Fruit fly (Drosophila melanogaster): ENCODE data around the gene iPLA2-VIA.

The iPLA2-VIA gene

DNA sequence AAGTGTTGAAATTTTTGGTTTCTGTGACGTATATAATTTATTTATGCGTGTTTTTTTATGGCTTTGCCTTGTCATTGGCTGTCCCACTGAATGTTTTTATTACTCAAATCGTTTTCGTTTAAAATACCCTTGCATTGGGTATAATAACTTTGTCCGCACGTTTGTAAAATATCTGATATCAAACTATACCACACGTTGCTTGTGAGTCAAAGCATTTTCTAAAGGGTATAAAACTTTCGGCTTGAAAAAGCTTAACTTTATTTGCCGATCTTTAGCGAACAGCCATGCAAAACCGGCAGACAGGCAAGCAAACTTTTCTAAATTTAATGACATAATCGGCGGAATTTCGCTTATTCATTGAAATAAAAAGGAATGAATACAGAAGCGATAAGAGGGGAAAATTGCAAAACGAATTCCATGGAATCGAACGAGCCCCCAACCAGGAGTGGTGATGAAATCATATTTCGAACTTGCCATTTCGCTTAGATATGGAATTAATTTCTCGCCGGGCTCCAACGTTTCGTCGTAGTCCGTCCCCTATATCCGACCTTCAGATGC lies 16.6 kb downstream of the iPLA2-VIA start:
- no peak for TF ChIP-seq h (optimal IDR thresholded peaks at IDR 0.05)
- no peak for TF ChIP-seq ttk (optimal IDR thresholded peaks at IDR 0.05)
- TF ChIP-seq psq (optimal IDR thresholded peaks at IDR 0.05), result no peak
- no peak for TF ChIP-seq Myc (optimal IDR thresholded peaks at IDR 0.05)
- no peak for TF ChIP-seq Sin3A (optimal IDR thresholded peaks at IDR 0.05)
- TF ChIP-seq insv (optimal IDR thresholded peaks at IDR 0.05), result no peak

DNA sequence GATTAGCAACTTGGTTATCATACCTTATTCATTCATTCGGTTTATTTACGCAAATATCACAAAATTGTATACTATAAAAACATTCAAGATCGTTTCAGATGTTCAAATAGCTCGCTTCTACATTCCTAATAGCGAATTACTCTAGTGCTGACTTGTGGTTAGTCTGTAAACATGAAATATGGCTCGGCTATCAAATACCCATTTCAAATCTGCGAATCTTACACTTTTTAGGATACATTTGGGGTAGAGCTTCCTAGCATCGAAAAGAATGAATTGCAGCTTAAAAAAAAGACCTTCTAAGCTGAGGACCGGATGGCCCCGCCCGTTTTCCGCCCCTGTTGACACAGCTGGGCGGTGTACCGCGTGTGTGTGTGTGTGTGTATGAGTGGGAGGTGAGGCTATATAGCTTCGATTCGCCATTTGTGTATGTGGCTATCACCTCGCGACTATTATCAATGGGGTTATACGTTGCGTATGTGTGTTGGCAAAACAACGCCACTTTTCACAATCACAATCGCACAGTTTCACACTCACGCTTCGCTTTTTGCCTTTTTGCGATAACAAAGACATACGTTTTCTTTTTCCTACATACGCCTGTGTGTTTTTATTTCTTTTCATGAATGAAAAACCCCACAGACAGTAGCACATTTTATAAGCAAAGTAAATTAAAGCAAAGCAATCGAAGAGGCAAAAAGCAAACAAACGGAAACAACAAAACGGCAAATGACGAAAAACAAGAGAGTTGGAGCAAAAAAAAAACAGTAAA lies 17.4 kb downstream of the iPLA2-VIA start:
- TF ChIP-seq psq (optimal IDR thresholded peaks at IDR 0.05) (no peak), ttk (optimal IDR thresholded peaks at IDR 0.05) (no peak), Myc (optimal IDR thresholded peaks at IDR 0.05) (no peak), insv (optimal IDR thresholded peaks at IDR 0.05) (no peak), Sin3A (optimal IDR thresholded peaks at IDR 0.05) (no peak), h (optimal IDR thresholded peaks at IDR 0.05) (no peak)

DNA sequence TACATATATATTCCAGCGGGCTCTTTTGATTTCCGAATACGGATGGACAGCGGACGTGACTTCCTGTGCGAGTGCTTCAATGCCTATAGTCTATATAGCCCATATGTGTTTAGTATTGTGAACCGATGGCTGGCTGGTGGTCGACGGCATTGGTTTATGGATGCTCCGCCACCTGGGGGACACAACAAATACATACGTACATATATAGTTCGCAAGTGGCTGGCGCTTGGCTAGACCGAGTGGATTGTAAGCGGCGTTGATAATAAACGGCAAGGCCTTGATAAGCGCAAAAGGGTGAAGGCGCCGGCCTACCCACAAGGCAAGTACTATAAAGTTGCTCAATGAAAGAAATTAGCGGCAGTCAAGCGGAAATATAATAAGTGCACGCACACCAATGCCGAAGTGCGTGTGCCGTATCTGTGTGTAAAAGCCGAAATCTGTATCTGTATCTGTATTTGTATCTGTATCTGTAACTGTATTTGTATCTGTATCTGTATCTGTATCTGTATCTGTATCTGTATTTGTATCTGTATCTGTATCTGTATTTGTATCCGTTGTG lies 18.1 kb downstream of the iPLA2-VIA start:
- no peak for TF ChIP-seq Sin3A (optimal IDR thresholded peaks at IDR 0.05)
- TF ChIP-seq insv (optimal IDR thresholded peaks at IDR 0.05), result no peak
- no peak for TF ChIP-seq ttk (optimal IDR thresholded peaks at IDR 0.05)
- no peak for TF ChIP-seq Myc (optimal IDR thresholded peaks at IDR 0.05)
- no peak for TF ChIP-seq psq (optimal IDR thresholded peaks at IDR 0.05)
- TF ChIP-seq h (optimal IDR thresholded peaks at IDR 0.05), result no peak

DNA sequence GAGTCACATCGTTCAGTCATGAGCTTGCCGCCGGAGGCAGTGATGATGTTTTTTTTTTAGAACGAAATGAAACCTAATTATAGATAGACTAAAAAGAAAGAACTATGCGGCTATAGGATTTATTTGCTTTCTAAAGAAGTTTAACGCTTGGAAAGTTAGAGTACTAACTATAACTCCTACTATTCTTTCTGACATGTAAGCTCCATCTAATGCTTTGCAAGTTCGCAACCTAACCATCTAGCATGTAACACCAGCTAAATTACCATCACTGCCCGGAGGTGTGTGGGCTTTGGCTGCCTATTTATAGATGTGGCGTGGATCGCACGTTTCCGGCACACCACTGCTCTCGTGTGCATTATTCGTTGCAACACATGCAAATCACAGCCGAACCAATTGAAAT lies 22.1 kb downstream of the iPLA2-VIA start:
- TF ChIP-seq Sin3A (optimal IDR thresholded peaks at IDR 0.05) (no peak), h (optimal IDR thresholded peaks at IDR 0.05) (no peak), psq (optimal IDR thresholded peaks at IDR 0.05) (no peak), Myc (optimal IDR thresholded peaks at IDR 0.05) (no peak), ttk (optimal IDR thresholded peaks at IDR 0.05) (no peak), insv (optimal IDR thresholded peaks at IDR 0.05) (no peak)

DNA sequence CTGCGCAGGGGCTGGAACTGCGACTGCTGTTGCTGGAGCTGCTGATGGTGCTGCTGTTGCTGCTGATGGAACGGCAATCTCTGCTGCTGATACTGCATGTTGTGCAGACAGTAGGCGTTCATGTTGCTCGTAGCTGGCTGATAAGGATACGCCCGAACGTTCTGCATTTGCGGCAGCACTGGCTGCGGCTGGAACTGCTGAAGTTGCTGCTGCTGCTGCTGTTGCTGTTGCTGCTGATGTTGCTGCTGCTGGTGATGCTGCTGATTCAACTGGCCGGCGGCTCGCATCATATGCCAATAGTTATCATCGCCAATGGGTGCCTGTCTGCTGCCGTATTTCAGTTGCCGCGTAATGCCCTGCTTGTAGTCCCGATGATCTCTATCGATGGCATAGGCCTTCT lies 23.4 kb downstream of the iPLA2-VIA start:
- no peak for TF ChIP-seq Myc (optimal IDR thresholded peaks at IDR 0.05)
- no peak for TF ChIP-seq h (optimal IDR thresholded peaks at IDR 0.05)
- no peak for TF ChIP-seq ttk (optimal IDR thresholded peaks at IDR 0.05)
- TF ChIP-seq Sin3A (optimal IDR thresholded peaks at IDR 0.05), result no peak
- no peak for TF ChIP-seq insv (optimal IDR thresholded peaks at IDR 0.05)
- TF ChIP-seq psq (optimal IDR thresholded peaks at IDR 0.05), result no peak

DNA sequence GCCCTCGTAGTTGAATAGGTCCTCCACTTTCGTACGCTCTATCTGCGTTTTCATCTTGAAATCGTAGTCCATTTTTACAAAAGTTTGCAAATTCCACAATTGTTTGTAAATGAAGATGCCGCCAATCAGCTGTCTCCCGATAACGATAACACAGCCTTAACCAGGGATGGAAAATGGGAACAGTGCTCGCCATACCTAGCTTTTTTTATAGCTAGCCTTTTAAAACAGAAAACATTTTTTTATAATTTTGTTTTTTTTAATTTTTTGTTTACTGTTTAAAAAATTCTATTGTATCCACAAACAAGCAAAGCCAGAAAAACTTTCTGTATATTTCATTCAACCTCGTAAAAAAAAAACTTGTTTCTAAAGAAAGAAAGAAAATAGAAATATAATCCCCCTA lies 25.6 kb downstream of the iPLA2-VIA start, which contains the start of gene Cdk8:
Gene Cdk8 (minus strand): TSS at position 137 of the 400 bp plus-strand sequence.
- TF ChIP-seq psq (optimal IDR thresholded peaks at IDR 0.05), result no peak
- TF ChIP-seq ttk (optimal IDR thresholded peaks at IDR 0.05), result no peak
- TF ChIP-seq Myc (optimal IDR thresholded peaks at IDR 0.05), result no peak
- no peak for TF ChIP-seq insv (optimal IDR thresholded peaks at IDR 0.05)
- no peak for TF ChIP-seq h (optimal IDR thresholded peaks at IDR 0.05)
- TF ChIP-seq Sin3A (optimal IDR thresholded peaks at IDR 0.05), result no peak

DNA sequence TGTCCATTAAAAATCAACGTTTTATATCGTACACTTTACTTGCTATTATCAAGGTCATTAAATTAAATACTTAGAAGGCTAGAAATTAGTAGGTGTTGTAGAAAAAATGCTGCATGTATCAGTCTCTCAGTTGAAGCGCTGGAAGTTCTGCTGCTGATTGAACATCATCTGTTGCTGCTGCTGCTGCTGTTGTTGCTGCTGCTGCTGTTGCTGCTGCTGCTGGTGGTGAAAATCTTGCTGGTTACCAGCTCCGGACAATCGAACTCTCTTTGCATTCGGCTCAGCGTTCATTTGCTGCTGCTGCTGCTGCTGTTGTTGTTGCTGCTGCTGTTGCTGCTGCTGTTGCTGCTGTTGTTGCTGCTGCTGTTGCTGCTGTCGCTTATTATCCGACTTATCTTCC lies 27.1 kb downstream of the iPLA2-VIA start:
- TF ChIP-seq ttk (optimal IDR thresholded peaks at IDR 0.05), result no peak
- TF ChIP-seq h (optimal IDR thresholded peaks at IDR 0.05), result no peak
- TF ChIP-seq insv (optimal IDR thresholded peaks at IDR 0.05), result no peak
- TF ChIP-seq Myc (optimal IDR thresholded peaks at IDR 0.05), result no peak
- TF ChIP-seq Sin3A (optimal IDR thresholded peaks at IDR 0.05), result no peak
- no peak for TF ChIP-seq psq (optimal IDR thresholded peaks at IDR 0.05)

DNA sequence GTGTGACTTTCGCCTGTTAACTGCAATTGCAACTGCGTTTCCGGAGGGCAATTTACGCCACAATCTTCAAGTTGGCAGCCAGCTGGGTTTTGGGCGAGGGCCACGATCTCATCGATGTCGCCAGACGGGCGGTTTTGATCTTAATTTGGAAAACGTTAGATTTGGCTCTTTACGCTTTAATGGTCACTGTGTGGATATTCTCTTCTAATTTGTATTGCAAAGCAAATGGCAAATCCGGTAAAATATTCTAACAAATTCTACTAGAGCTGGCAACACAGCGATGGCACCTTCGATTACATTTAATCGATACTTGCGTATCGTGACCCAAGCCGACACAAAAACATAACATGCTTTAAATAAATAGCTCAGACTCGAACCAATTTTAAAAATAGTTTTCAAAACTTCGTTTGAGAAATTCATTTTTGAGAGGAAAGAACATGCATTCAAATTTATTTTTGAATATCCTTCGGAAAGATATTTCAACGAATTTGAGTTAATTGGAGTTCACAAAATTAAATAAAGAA lies 27.6 kb downstream of the iPLA2-VIA start, which contains the start of gene I-2:
Gene I-2 (minus strand): TSS at position 282 of the 524 bp plus-strand sequence.
- TF ChIP-seq insv (optimal IDR thresholded peaks at IDR 0.05) (no peak), Myc (optimal IDR thresholded peaks at IDR 0.05) (no peak), psq (optimal IDR thresholded peaks at IDR 0.05) (no peak), Sin3A (optimal IDR thresholded peaks at IDR 0.05) (no peak)

DNA sequence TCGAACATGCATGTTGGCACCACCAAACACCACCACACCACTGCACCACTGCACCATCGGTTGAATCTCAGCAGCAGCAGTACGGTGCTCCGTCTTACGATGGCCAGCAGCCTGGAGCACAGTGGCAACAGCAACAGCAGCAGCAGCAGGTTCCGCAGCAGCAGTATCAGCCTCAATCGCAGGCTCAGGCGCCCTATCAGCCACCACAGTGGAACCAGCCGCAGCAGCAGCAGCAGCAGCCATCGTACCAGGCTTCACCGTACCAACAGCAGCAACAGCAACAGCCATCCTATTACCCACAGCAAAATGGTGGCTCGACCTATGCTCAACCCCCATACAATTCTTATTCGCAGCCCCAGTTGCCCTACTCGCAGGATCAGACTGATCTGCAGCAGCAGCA lies 32.0 kb downstream of the iPLA2-VIA start:
- TF ChIP-seq insv (optimal IDR thresholded peaks at IDR 0.05) (no peak), h (optimal IDR thresholded peaks at IDR 0.05) (no peak)

DNA sequence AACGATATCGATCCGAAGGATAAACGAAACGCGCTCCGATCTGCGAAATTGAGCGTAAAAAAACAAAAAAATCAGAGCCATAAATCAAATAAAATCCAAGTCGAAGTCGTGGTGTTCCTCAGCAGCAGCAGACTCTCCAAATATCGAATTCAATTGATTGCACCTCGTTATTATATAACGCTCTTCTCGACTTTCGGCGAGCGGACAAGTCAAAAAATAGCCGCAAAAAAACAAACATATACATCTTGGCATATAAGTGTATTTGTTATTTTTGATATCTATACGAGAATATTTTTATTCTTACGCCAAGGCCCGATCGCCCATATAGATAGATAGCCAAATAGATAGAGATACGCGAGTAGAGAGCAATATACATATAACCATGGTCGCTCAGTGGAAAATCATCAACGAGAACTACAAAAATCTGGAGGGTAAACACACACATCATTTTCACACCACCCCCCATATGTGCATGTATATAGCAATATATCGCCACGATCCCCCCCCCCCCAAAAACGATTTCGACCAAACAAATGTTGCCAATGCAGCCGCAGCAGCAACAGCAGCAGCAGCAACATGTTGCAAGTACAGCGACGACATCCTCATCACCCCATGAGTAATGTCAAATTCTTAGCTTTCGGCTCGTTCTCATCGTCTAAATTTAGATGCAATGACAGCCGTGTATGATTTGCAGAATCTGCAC lies 34.4 kb downstream of the iPLA2-VIA start:
- TF ChIP-seq insv (optimal IDR thresholded peaks at IDR 0.05), result no peak
- no peak for TF ChIP-seq h (optimal IDR thresholded peaks at IDR 0.05)
- TF ChIP-seq Sin3A (optimal IDR thresholded peaks at IDR 0.05), result no peak

DNA sequence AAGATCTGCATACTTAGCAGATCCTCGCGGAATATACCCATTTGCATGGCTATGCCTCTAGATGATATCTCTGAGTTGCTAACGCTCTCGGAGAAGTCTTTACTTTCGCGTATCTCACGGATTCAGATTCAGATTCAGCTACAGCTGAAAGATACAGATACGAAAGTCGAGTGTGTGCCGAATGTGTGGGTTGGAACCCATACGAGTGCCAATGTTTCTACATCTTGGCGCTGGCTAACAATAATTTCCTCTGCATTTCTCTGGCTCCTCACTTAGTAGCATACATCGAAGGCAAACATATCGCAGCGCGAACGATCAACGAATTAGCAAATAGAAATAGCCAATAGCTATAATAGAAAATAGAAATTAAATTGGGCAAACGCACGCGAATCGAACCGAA lies 35.0 kb downstream of the iPLA2-VIA start:
- no peak for TF ChIP-seq h (optimal IDR thresholded peaks at IDR 0.05)
- no peak for TF ChIP-seq psq (optimal IDR thresholded peaks at IDR 0.05)
- no peak for TF ChIP-seq Myc (optimal IDR thresholded peaks at IDR 0.05)
- TF ChIP-seq Sin3A (optimal IDR thresholded peaks at IDR 0.05), result no peak

DNA sequence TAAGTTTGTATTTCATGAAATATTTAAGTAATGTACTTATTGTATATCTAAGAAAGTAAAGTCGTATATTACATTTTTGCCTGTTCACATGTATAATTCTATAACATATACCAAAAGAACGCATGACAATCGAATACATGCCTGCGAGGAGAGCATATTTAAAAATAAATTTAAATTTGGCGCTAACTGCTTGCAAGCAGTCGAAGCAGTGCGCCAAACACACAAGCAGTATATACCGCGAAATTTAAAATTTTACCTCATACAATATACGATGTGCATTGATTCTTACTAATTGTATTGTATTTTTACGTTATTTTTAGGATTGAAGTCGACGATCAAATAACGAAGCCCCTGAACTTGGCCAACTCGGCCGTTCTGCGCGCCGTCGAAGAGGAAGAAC lies 39.9 kb downstream of the iPLA2-VIA start:
- TF ChIP-seq h (optimal IDR thresholded peaks at IDR 0.05) (no peak), insv (optimal IDR thresholded peaks at IDR 0.05) (no peak), Myc (optimal IDR thresholded peaks at IDR 0.05) (no peak)
